Worm (Caenorhabditis elegans) whole organism, late embryonic: ENCODE results near the gene tbx-7.

Source experiments
- elt-4 ChIP-seq: sonication (generic microtip); optimal IDR thresholded peaks from 2 replicates; lab custom pipeline; 2016; ENCODE audit warnings: missing genetic modification characterization, missing compliant biosample characterization
- rnt-1 ChIP-seq: sonication (generic microtip); optimal IDR thresholded peaks from 2 replicates; lab custom pipeline; 2016; ENCODE audit warnings: missing genetic modification characterization, missing compliant biosample characterization

DNA sequence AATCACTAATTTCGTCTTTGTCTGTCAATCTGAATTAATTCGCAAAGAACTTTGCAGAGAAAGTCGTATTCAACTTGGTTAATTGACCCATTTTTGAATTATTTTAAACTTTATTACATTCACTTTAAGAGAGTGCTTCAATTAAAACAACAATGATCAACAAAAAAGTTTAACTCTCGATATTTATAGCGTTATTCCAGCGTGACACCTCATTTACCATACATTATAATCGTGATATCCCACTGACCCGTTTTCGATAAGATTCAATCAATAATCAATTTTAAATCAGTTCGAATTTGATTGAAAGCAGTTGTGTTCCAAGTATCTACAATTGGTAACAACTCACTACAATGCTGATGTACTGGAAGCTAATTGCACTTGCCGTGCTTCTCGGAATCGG is 28.4 kb upstream of the tbx-7 start, which contains the start of gene clc-10:
- TF ChIP-seq rnt-1 (no peak), elt-4 (tag; lab: Kevin White, UChicago) (no peak)
